Comparison of ENCODE assay signal across 1 fruit fly cellular context in the genomic region with DNA sequence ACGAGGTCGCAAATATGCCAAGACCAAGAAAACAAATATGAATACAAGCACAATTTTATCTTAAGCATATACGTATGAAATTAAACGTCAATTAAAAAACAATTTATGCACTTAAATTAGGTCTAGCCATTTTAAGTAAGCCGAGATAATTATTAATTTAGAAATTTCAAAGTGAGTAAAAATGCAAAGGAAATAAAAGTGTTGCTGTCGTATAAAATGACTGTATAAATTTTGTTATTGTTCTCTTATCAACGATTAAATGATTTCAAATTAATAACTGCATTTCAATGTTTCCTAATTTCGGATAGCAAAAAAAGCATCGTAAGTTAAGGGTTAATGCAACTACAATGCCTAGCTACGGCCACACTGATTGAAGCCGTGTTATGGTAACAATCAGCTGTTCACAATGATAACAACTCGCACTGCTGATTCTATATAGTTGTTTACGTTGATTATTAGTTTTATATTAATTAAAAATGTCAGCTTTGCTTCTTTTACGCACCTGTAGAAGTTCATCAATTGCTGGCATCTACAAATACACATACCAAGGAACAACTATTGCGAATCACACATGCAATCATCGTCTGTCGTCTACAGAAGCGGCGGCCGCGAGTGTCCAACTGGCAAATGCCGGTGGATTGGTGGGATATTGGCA.
A peak's percentile ranks its signal among the peaks of the same experiment; 100 is the strongest.
TF ChIP-seq lines count a peak whose summit lies in the region.

A gene (minus strand): TSS at position 1 of the 655 bp plus-strand sequence.
A gene (plus strand): TSS at position 375 of the 655 bp plus-strand sequence.

TF ChIP-seq in whole organism, embryonic, 481 proteins besides CTCF, POLR2A, EP300 and RAD21 (continued from another document and continues in another):
- TF ChIP-seq her (GFP tag; optimal IDR thresholded peaks at IDR 0.05; lab: Kevin White, UChicago) (no peak), h (optimal IDR thresholded peaks at IDR 0.05; lab: Kevin White, UChicago) (no peak), hbn (GFP tag; IDR thresholded peaks at IDR 0.05; lab: Robert Waterston, UW; ENCODE audit: partially characterized antibody) (no peak), dmrt99B (tag; optimal IDR thresholded peaks at IDR 0.05; lab: Kevin White, UChicago) (no peak), CG31441 (GFP tag; IDR thresholded peaks at IDR 0.05; lab: Robert Waterston, UW) (peak; percentile 71), CG7745 (tag; optimal IDR thresholded peaks at IDR 0.05; lab: Kevin White, UChicago) (no peak), CG14965 (GFP tag; optimal IDR thresholded peaks at IDR 0.05; lab: Kevin White, UChicago; ENCODE audit: borderline replicate concordance) (no peak), CG6765 (GFP tag; optimal IDR thresholded peaks at IDR 0.05; lab: Kevin White, UChicago) (no peak), Rx (GFP tag; IDR thresholded peaks at IDR 0.05; lab: Robert Waterston, UW) (no peak), kay (GFP tag; optimal IDR thresholded peaks at IDR 0.05; lab: Kevin White, UChicago) (no peak), CG8089 (GFP tag; optimal IDR thresholded peaks at IDR 0.05; lab: Kevin White, UChicago) (peak; percentile 60), CG15073 (GFP tag; optimal IDR thresholded peaks at IDR 0.05; lab: Kevin White, UChicago) (no peak), CG13287 (GFP tag; IDR thresholded peaks at IDR 0.05; lab: Robert Waterston, UW; ENCODE audit: partially characterized antibody) (no peak), HmgZ (tag; optimal IDR thresholded peaks at IDR 0.05; lab: Kevin White, UChicago) (peak; percentile 58), MBD-R2 (GFP tag; IDR thresholded peaks at IDR 0.05; lab: Robert Waterston, UW) (peak; percentile 91), scrt (GFP tag; optimal IDR thresholded peaks at IDR 0.05; lab: Kevin White, UChicago) (peak; percentile 45), CG12299 (tag; optimal IDR thresholded peaks at IDR 0.05; lab: Kevin White, UChicago) (no peak), CG2712 (tag; optimal IDR thresholded peaks at IDR 0.05; lab: Kevin White, UChicago) (peak; percentile 76), PHDP (tag; optimal IDR thresholded peaks at IDR 0.05; lab: Kevin White, UChicago) (peak; percentile 70), Blimp-1 (GFP tag; optimal IDR thresholded peaks at IDR 0.05; lab: Kevin White, UChicago) (peak; percentile 48), crol (GFP tag; IDR thresholded peaks at IDR 0.05; lab: Robert Waterston, UW) (no peak), ash1 (GFP tag; optimal IDR thresholded peaks at IDR 0.05; lab: Kevin White, UChicago) (no peak), pb (GFP tag; optimal IDR thresholded peaks at IDR 0.05; lab: Kevin White, UChicago) (no peak), Gsc (GFP tag; IDR thresholded peaks at IDR 0.05; lab: Robert Waterston, UW) (no peak), CG14667 (GFP tag; IDR thresholded peaks at IDR 0.05; lab: Robert Waterston, UW) (peak; percentile 61), inv (GFP tag; IDR thresholded peaks at IDR 0.05; lab: Robert Waterston, UW; ENCODE audit: partially characterized antibody) (no peak), CG6791 (GFP tag; IDR thresholded peaks at IDR 0.05; lab: Robert Waterston, UW; ENCODE audit: partially characterized antibody) (peak; percentile 27; the same call in 1 of the 3 replicates), Hr39 (optimal IDR thresholded peaks at IDR 0.05; lab: Kevin White, UChicago) (no peak), Dip3 (GFP tag; optimal IDR thresholded peaks at IDR 0.05; lab: Kevin White, UChicago) (peak; percentile 75), phol (tag; optimal IDR thresholded peaks at IDR 0.05; lab: Kevin White, UChicago) (peak; percentile 87), fu2 (GFP tag; optimal IDR thresholded peaks at IDR 0.05; lab: Kevin White, UChicago) (peak; percentile 59), CG8388 (GFP tag; optimal IDR thresholded peaks at IDR 0.05; lab: Kevin White, UChicago) (peak; percentile 8), sim (GFP tag; IDR thresholded peaks at IDR 0.05; lab: Robert Waterston, UW) (peak; percentile 28; the same call in 1 of the 2 replicates), CG6813 (GFP tag; optimal IDR thresholded peaks at IDR 0.05; lab: Kevin White, UChicago) (no peak), jumu (GFP tag; optimal IDR thresholded peaks at IDR 0.05; lab: Kevin White, UChicago) (no peak), lmd (GFP tag; IDR thresholded peaks at IDR 0.05; lab: Robert Waterston, UW) (peak; percentile 74), Sin3A (optimal IDR thresholded peaks at IDR 0.05; lab: Kevin White, UChicago) (peak; percentile 82), CG7786 (GFP tag; optimal IDR thresholded peaks at IDR 0.05; lab: Kevin White, UChicago) (peak; percentile 65), caup (GFP tag; optimal IDR thresholded peaks at IDR 0.05; lab: Kevin White, UChicago; ENCODE audit: severe bottlenecking) (peak; percentile 33), CG9817 (tag; optimal IDR thresholded peaks at IDR 0.05; lab: Kevin White, UChicago) (peak; percentile 77), Hr78 (GFP tag; optimal IDR thresholded peaks at IDR 0.05; lab: Kevin White, UChicago) (no peak), CG3726 (GFP tag; IDR thresholded peaks at IDR 0.05; lab: Robert Waterston, UW) (peak; percentile 14; the same call in 1 of the 3 replicates), CG8359 (GFP tag; optimal IDR thresholded peaks at IDR 0.05; lab: Kevin White, UChicago; ENCODE audit: borderline replicate concordance) (no peak), gcm (GFP tag; optimal IDR thresholded peaks at IDR 0.05; lab: Kevin White, UChicago) (no peak), eyg (GFP tag; optimal IDR thresholded peaks at IDR 0.05; lab: Kevin White, UChicago) (no peak), CG9797 (GFP tag; optimal IDR thresholded peaks at IDR 0.05; lab: Kevin White, UChicago) (peak; percentile 79), CG11398 (GFP tag; optimal IDR thresholded peaks at IDR 0.05; lab: Kevin White, UChicago) (peak; percentile 16), vvl (GFP tag; IDR thresholded peaks at IDR 0.05; lab: Robert Waterston, UW) (peak; percentile 58; the same call in 1 of the 2 replicates), YL-1 (GFP tag; optimal IDR thresholded peaks at IDR 0.05; lab: Kevin White, UChicago) (no peak), CG8944 (GFP tag; optimal IDR thresholded peaks at IDR 0.05; lab: Kevin White, UChicago) (peak; percentile 71), CG10209 (GFP tag; optimal IDR thresholded peaks at IDR 0.05; lab: Kevin White, UChicago) (peak; percentile 64), tx (GFP tag; optimal IDR thresholded peaks at IDR 0.05; lab: Kevin White, UChicago) (peak; percentile 76), Side (GFP tag; optimal IDR thresholded peaks at IDR 0.05; lab: Kevin White, UChicago) (peak; percentile 47), corto (GFP tag; optimal IDR thresholded peaks at IDR 0.05; lab: Kevin White, UChicago) (no peak), MESR4 (GFP tag; optimal IDR thresholded peaks at IDR 0.05; lab: Kevin White, UChicago) (no peak), CHES-1-like (GFP tag; optimal IDR thresholded peaks at IDR 0.05; lab: Kevin White, UChicago) (peak; percentile 82), org-1 (GFP tag; optimal IDR thresholded peaks at IDR 0.05; lab: Kevin White, UChicago) (no peak), Dfd (GFP tag; optimal IDR thresholded peaks at IDR 0.05; lab: Kevin White, UChicago) (no peak), cwo (GFP tag; optimal IDR thresholded peaks at IDR 0.05; lab: Kevin White, UChicago) (no peak), ATbp (GFP tag; optimal IDR thresholded peaks at IDR 0.05; lab: Kevin White, UChicago) (no peak), CG12236 (GFP tag; optimal IDR thresholded peaks at IDR 0.05; lab: Kevin White, UChicago) (peak; percentile 55), Taf1 (GFP tag; IDR thresholded peaks at IDR 0.05; lab: Robert Waterston, UW) (peak; percentile 37; the same call in 1 of the 2 replicates), CG1792 (GFP tag; optimal IDR thresholded peaks at IDR 0.05; lab: Kevin White, UChicago) (peak; percentile 6), CG18599 (GFP tag; optimal IDR thresholded peaks at IDR 0.05; lab: Kevin White, UChicago) (peak; percentile 63), Sry-δ (GFP tag; optimal IDR thresholded peaks at IDR 0.05; lab: Kevin White, UChicago) (peak; percentile 33), pita (GFP tag; optimal IDR thresholded peaks at IDR 0.05; lab: Kevin White, UChicago) (no peak), crp (GFP tag; optimal IDR thresholded peaks at IDR 0.05; lab: Kevin White, UChicago) (peak; percentile 77 to 94), CG34376 (GFP tag; optimal IDR thresholded peaks at IDR 0.05; lab: Kevin White, UChicago) (peak; percentile 3), Fer3 (tag; optimal IDR thresholded peaks at IDR 0.05; lab: Kevin White, UChicago) (peak; percentile 62), CG10654 (GFP tag; optimal IDR thresholded peaks at IDR 0.05; lab: Kevin White, UChicago) (peak; percentile 66), rib (GFP tag; IDR thresholded peaks at IDR 0.05; lab: Robert Waterston, UW) (0 out of 2 replicates have a peak, but pooled peaks have one; percentile 36), CG1647 (GFP tag; optimal IDR thresholded peaks at IDR 0.05; lab: Kevin White, UChicago) (peak; percentile 26), btn (GFP tag; optimal IDR thresholded peaks at IDR 0.05; lab: Kevin White, UChicago) (no peak), dati (GFP tag; IDR thresholded peaks at IDR 0.05; lab: Robert Waterston, UW) (no peak), pnt (GFP tag; optimal IDR thresholded peaks at IDR 0.05; lab: Kevin White, UChicago) (peak; percentile 31), BtbVII (GFP tag; optimal IDR thresholded peaks at IDR 0.05; lab: Kevin White, UChicago) (no peak), CG12104 (GFP tag; optimal IDR thresholded peaks at IDR 0.05; lab: Kevin White, UChicago) (peak; percentile 73), danr (GFP tag; IDR thresholded peaks at IDR 0.05; lab: Robert Waterston, UW) (peak; percentile 64), exex (tag; optimal IDR thresholded peaks at IDR 0.05; lab: Kevin White, UChicago) (peak; percentile 40), disco-r (GFP tag; optimal IDR thresholded peaks at IDR 0.05; lab: Kevin White, UChicago) (no peak), Asciz (GFP tag; optimal IDR thresholded peaks at IDR 0.05; lab: Kevin White, UChicago) (no peak), CG2202 (tag; optimal IDR thresholded peaks at IDR 0.05; lab: Kevin White, UChicago) (peak; percentile 18), CG10462 (GFP tag; optimal IDR thresholded peaks at IDR 0.05; lab: Kevin White, UChicago) (peak; percentile 37), crc (GFP tag; optimal IDR thresholded peaks at IDR 0.05; lab: Kevin White, UChicago) (peak; percentile 49), psq (GFP tag; optimal IDR thresholded peaks at IDR 0.05; lab: Kevin White, UChicago) (no peak), CG13624 (GFP tag; optimal IDR thresholded peaks at IDR 0.05; lab: Kevin White, UChicago) (no peak), Dek (tag; optimal IDR thresholded peaks at IDR 0.05; lab: Kevin White, UChicago) (peak; percentile 58), jigr1 (GFP tag; IDR thresholded peaks at IDR 0.05; lab: Robert Waterston, UW) (peak; percentile 28; the same call in 1 of the 3 replicates), B-H1 (GFP tag; IDR thresholded peaks at IDR 0.05; lab: Robert Waterston, UW) (peak; percentile 36; the same call in 2 of the 3 replicates), Rfx (GFP tag; IDR thresholded peaks at IDR 0.05; lab: Robert Waterston, UW) (peak; percentile 82), lola (GFP tag; optimal IDR thresholded peaks at IDR 0.05; lab: Kevin White, UChicago) (peak in 1 of 3 experiments; percentile 77), Fer1 (GFP tag; optimal IDR thresholded peaks at IDR 0.05; lab: Kevin White, UChicago) (peak; percentile 38), Antp (GFP tag; optimal IDR thresholded peaks at IDR 0.05; lab: Kevin White, UChicago) (no peak), CkIIα-i1 (GFP tag; IDR thresholded peaks at IDR 0.05; lab: Robert Waterston, UW) (no peak), nmo (GFP tag; optimal IDR thresholded peaks at IDR 0.05; lab: Kevin White, UChicago) (peak; percentile 90), CG3281 (GFP tag; optimal IDR thresholded peaks at IDR 0.05; lab: Kevin White, UChicago) (peak; percentile 57), CG12659 (GFP tag; optimal IDR thresholded peaks at IDR 0.05; lab: Kevin White, UChicago) (peak; percentile 74), dysf (GFP tag; IDR thresholded peaks at IDR 0.05; lab: Robert Waterston, UW) (peak; percentile 78), Mes4 (GFP tag; optimal IDR thresholded peaks at IDR 0.05; lab: Kevin White, UChicago) (peak; percentile 48), CG4617 (GFP tag; optimal IDR thresholded peaks at IDR 0.05; lab: Kevin White, UChicago; ENCODE audit: borderline replicate concordance) (no peak), pum (GFP tag; optimal IDR thresholded peaks at IDR 0.05; lab: Kevin White, UChicago) (peak; percentile 47), CG5180 (GFP tag; optimal IDR thresholded peaks at IDR 0.05; lab: Kevin White, UChicago) (peak; percentile 19), CG4328 (GFP tag; optimal IDR thresholded peaks at IDR 0.05; lab: Kevin White, UChicago) (peak; percentile 37), Drgx (GFP tag; IDR thresholded peaks at IDR 0.05; lab: Robert Waterston, UW) (peak; percentile 52), Doc2 (GFP tag; IDR thresholded peaks at IDR 0.05; lab: Robert Waterston, UW) (no peak), CG3838 (GFP tag; optimal IDR thresholded peaks at IDR 0.05; lab: Kevin White, UChicago) (no peak), Dbx (GFP tag; IDR thresholded peaks at IDR 0.05; lab: Robert Waterston, UW) (peak; percentile 52; the same call in 1 of the 3 replicates), CG34422 (GFP tag; IDR thresholded peaks at IDR 0.05; lab: Robert Waterston, UW) (peak; percentile 42), maf-S (GFP tag; optimal IDR thresholded peaks at IDR 0.05; lab: Kevin White, UChicago) (peak; percentile 27), CG18476 (GFP tag; optimal IDR thresholded peaks at IDR 0.05; lab: Kevin White, UChicago) (peak; percentile 59), sima (GFP tag; optimal IDR thresholded peaks at IDR 0.05; lab: Kevin White, UChicago) (no peak), CG13894 (tag; optimal IDR thresholded peaks at IDR 0.05; lab: Kevin White, UChicago) (peak; percentile 36), ham (GFP tag; IDR thresholded peaks at IDR 0.05; lab: Robert Waterston, UW) (no peak), stwl (tag; optimal IDR thresholded peaks at IDR 0.05; lab: Kevin White, UChicago) (peak; percentile 48), Doc3 (GFP tag; IDR thresholded peaks at IDR 0.05; lab: Robert Waterston, UW; ENCODE audit: partially characterized antibody) (no peak), CG2116 (GFP tag; optimal IDR thresholded peaks at IDR 0.05; lab: Kevin White, UChicago) (peak; percentile 56), HmgD (GFP tag; optimal IDR thresholded peaks at IDR 0.05; lab: Kevin White, UChicago) (peak; percentile 32), gce (GFP tag; IDR thresholded peaks at IDR 0.05; lab: Robert Waterston, UW) (peak; percentile 50; the same call in 1 of the 3 replicates), Pdp1 (GFP tag; optimal IDR thresholded peaks at IDR 0.05; lab: Kevin White, UChicago) (peak in 1 of 2 experiments; percentile 70), ssp (GFP tag; IDR thresholded peaks at IDR 0.05; lab: Robert Waterston, UW) (peak; percentile 50; the same call in 1 of the 2 replicates), ranshi (GFP tag; IDR thresholded peaks at IDR 0.05; lab: Robert Waterston, UW) (peak; percentile 70), CG7357 (GFP tag; IDR thresholded peaks at IDR 0.05; lab: Robert Waterston, UW) (peak; percentile 66)
